Worm (Caenorhabditis elegans): ENCODE measurements around the gene srh-131.

- TF ChIP-seq snpc-4 (tag; optimal IDR thresholded peaks at IDR 0.05) (no peak), nhr-25 (tag; optimal IDR thresholded peaks at IDR 0.05) (no peak), tbx-2 (tag; optimal IDR thresholded peaks at IDR 0.05) (no peak), ztf-11 (tag; optimal IDR thresholded peaks at IDR 0.05) (no peak), egl-27 (tag; optimal IDR thresholded peaks at IDR 0.05) (no peak), nhr-237 (tag; optimal IDR thresholded peaks at IDR 0.05) (no peak)
Measured at ce11 chrV:17000635-17001034, 4.7 kb upstream of the srh-131 start.

Measured in whole organism, L3 larva.